Worm (Caenorhabditis elegans): Measurements from ENCODE around the gene sri-43.

sri-43 gene

DNA sequence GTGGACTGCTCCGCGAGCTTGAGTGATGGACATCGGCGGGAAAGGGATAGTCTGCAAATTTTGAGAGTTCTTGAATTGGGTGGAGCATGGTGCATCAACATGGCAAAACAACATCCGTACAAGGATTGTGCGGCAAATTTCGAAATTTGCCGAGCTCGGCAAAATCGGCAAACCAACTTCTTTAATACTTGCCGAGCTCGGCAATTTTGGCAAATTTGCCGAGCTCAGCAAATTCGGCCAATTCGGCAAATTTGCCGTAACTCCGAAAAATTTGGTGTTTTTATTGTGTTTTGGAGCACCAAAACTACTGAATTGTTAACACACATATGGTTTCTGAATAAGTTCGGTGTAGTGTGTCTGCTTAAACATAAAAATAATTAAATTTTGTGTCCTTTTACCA lies 25.6 kb upstream of the sri-43 start, which contains the start of gene fbxc-55:
TSS of gene fbxc-55 (minus strand) at position 101 of the 400 bp plus-strand sequence.
- no peak for TF ChIP-seq nhr-237 (tag; optimal IDR thresholded peaks at IDR 0.05)
- no peak for TF ChIP-seq pqm-1 (tag; optimal IDR thresholded peaks at IDR 0.05)
- TF ChIP-seq elt-3 (tag; optimal IDR thresholded peaks at IDR 0.05) = no peak
- TF ChIP-seq fkh-10 (GFP tag; optimal IDR thresholded peaks at IDR 0.05) = no peak
- TF ChIP-seq nhr-77 (tag; optimal IDR thresholded peaks at IDR 0.05) = no peak
- no peak for TF ChIP-seq fos-1 (tag; optimal IDR thresholded peaks at IDR 0.05)
- TF ChIP-seq fkh-2 (tag; optimal IDR thresholded peaks at IDR 0.05) = no peak
- TF ChIP-seq sea-2 (GFP tag; optimal IDR thresholded peaks at IDR 0.05) = no peak
- no peak for TF ChIP-seq eor-1 (tag; optimal IDR thresholded peaks at IDR 0.05)
- TF ChIP-seq tbx-2 (tag; optimal IDR thresholded peaks at IDR 0.05) = no peak
- no peak for TF ChIP-seq nhr-28 (tag; optimal IDR thresholded peaks at IDR 0.05)
- TF ChIP-seq snpc-4 (tag; optimal IDR thresholded peaks at IDR 0.05) = no peak
- no peak for TF ChIP-seq nhr-43 (tag; optimal IDR thresholded peaks at IDR 0.05; ENCODE audit: poor library complexity, severe bottlenecking)
- no peak for TF ChIP-seq nhr-23 (tag; optimal IDR thresholded peaks at IDR 0.05)
- no peak for TF ChIP-seq lin-39 (tag; optimal IDR thresholded peaks at IDR 0.05)
- TF ChIP-seq elt-1 (tag; optimal IDR thresholded peaks at IDR 0.05) = no peak

DNA sequence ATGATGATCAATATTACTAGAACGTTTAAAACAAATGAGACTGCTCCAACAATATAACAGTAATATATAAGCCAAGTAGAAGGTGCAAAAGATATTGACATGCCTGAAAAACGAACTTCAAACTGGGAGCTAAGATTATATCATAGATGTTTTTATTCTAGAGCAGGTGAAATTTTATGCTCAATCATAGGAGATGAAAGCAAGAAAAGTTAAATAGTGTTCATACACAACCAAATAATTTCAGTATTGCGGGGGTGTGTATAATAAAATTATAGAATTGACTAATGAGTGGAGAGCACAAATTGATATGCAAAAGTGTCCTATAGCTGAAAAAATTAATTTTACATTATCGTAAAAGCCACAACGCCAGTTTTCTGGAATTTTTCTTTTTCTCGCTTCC lies 14.5 kb upstream of the sri-43 start, which contains the start of gene sri-34:
TSS of gene sri-34 (minus strand) at position 101 of the 400 bp plus-strand sequence.
- TF ChIP-seq ztf-4 (tag; optimal IDR thresholded peaks at IDR 0.05) (no peak), ZK546.5 (tag; optimal IDR thresholded peaks at IDR 0.05) (no peak), ceh-9 (tag; optimal IDR thresholded peaks at IDR 0.05) (no peak), zag-1 (tag; optimal IDR thresholded peaks at IDR 0.05) (no peak)

DNA sequence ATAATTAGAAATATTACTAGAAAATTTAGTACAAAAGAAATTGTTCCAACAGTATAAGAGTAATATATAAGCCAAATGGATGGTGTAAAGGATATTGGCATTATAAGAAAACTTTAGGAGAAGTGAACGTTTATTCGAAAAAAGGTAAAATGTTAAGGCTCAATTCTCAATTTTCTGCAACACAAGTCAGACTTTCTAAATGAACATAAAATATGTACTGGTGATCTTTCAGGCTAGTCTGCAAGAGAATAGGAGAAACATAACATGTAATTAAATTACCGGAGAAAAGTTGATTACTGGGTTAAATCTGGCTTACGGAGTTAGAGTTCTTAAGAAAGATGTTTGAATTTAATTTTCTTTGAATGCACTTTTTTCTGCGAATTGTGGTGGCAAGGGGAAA lies 12.3 kb upstream of the sri-43 start, which contains the start of gene sri-33:
TSS of gene sri-33 (minus strand) at position 101 of the 400 bp plus-strand sequence.
- TF ChIP-seq hmg-11 (tag; optimal IDR thresholded peaks at IDR 0.05) = no peak
- no peak for TF ChIP-seq nhr-12 (tag; optimal IDR thresholded peaks at IDR 0.05)
- TF ChIP-seq mdl-1 (tag; optimal IDR thresholded peaks at IDR 0.05) = no peak
- no peak for TF ChIP-seq ama-1 (optimal IDR thresholded peaks at IDR 0.05)
- TF ChIP-seq nhr-67 (tag; optimal IDR thresholded peaks at IDR 0.05) = no peak
- no peak for TF ChIP-seq aly-2 (tag; optimal IDR thresholded peaks at IDR 0.05)
- TF ChIP-seq lin-39 (tag; optimal IDR thresholded peaks at IDR 0.05) = no peak
- TF ChIP-seq jun-1 (tag; optimal IDR thresholded peaks at IDR 0.05) = no peak
- no peak for TF ChIP-seq unc-39 (tag; optimal IDR thresholded peaks at IDR 0.05)
- TF ChIP-seq skn-1 (tag; optimal IDR thresholded peaks at IDR 0.05) = no peak

DNA sequence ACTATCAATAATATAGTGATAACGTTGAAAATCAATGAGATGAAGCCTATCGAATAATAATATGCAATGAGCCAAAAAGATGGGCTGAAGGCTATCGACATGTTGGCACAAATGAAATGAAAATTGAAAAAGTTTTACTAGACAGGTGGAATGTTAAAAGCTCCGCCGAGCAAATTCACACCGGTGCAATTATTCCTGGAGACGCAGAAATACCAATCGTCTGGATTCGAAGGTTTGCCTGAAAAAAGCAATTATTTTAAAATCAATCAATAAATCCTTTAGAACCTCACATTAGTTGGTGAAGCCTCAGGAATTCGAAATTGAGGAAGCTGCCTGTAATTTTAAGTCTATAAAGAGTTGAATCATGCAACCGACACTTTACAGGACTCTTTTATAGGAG lies 9.9 kb upstream of the sri-43 start, which contains the start of gene sri-32:
TSS of gene sri-32 (minus strand) at position 101 of the 400 bp plus-strand sequence.
- no peak for TF ChIP-seq nhr-77 (tag; optimal IDR thresholded peaks at IDR 0.05)
- no peak for TF ChIP-seq elt-2 (tag; optimal IDR thresholded peaks at IDR 0.05)
- TF ChIP-seq ceh-28 (tag; optimal IDR thresholded peaks at IDR 0.05) = no peak
- no peak for TF ChIP-seq egl-5 (tag; optimal IDR thresholded peaks at IDR 0.05)
- TF ChIP-seq lsy-12 (tag; optimal IDR thresholded peaks at IDR 0.05) = no peak
- no peak for TF ChIP-seq mdl-1 (tag; optimal IDR thresholded peaks at IDR 0.05)
- TF ChIP-seq R02D3.7 (tag; optimal IDR thresholded peaks at IDR 0.05) = no peak
- no peak for TF ChIP-seq elt-3 (tag; optimal IDR thresholded peaks at IDR 0.05)
- TF ChIP-seq nhr-12 (tag; optimal IDR thresholded peaks at IDR 0.05) = no peak
- no peak for TF ChIP-seq nhr-43 (tag; optimal IDR thresholded peaks at IDR 0.05; ENCODE audit: poor library complexity, severe bottlenecking)
- no peak for TF ChIP-seq unc-39 (tag; optimal IDR thresholded peaks at IDR 0.05)
- no peak for TF ChIP-seq unc-62 (GFP tag; optimal IDR thresholded peaks at IDR 0.05)

DNA sequence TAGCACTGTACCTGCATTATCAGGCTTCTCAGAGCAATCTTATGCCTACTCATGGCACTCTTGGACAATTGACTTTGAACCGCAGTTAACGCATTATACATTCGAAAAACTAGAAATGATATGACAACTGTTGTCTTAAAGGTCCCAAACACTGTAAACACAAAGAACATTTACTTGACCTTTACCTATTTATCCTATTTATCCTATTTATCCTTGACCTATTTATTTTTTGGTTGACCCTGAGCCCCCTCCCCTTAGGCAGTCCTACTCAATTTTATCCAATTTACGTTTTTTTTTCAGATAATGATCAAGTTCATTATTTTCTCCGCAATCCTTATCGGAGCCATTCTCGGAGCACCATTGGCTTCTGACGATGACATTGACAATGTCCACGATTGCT lies 7.2 kb upstream of the sri-43 start, which contains the start of the genes T10D4.14 and T10D4.19:
TSS of gene T10D4.14 (minus strand) at position 101 of the 400 bp plus-strand sequence.
TSS of gene T10D4.19 (plus strand) at position 304 of the 400 bp plus-strand sequence.
- no peak for TF ChIP-seq lsy-12 (tag; optimal IDR thresholded peaks at IDR 0.05)
- TF ChIP-seq nfya-1 (tag; optimal IDR thresholded peaks at IDR 0.05; ENCODE audit: insufficient read depth) = no peak
- TF ChIP-seq zag-1 (tag; optimal IDR thresholded peaks at IDR 0.05) = no peak
- TF ChIP-seq egl-5 (tag; optimal IDR thresholded peaks at IDR 0.05) = no peak
- no peak for TF ChIP-seq nhr-67 (tag; optimal IDR thresholded peaks at IDR 0.05)
- no peak for TF ChIP-seq ceh-16 (tag; optimal IDR thresholded peaks at IDR 0.05)
- no peak for TF ChIP-seq lin-39 (tag; optimal IDR thresholded peaks at IDR 0.05)
- no peak for TF ChIP-seq nhr-77 (tag; optimal IDR thresholded peaks at IDR 0.05)
- TF ChIP-seq nhr-12 (tag; optimal IDR thresholded peaks at IDR 0.05) = no peak
- no peak for TF ChIP-seq elt-2 (tag; optimal IDR thresholded peaks at IDR 0.05)
- no peak for TF ChIP-seq ceh-82 (tag; optimal IDR thresholded peaks at IDR 0.05)
- no peak for TF ChIP-seq sea-2 (GFP tag; optimal IDR thresholded peaks at IDR 0.05)
- TF ChIP-seq hmg-11 (tag; optimal IDR thresholded peaks at IDR 0.05) = no peak
- no peak for TF ChIP-seq skn-1 (tag; optimal IDR thresholded peaks at IDR 0.05)
- TF ChIP-seq nhr-43 (tag; optimal IDR thresholded peaks at IDR 0.05; ENCODE audit: poor library complexity, severe bottlenecking) = no peak

Measured in whole organism, L3 larva.